Worm (Caenorhabditis elegans): ENCODE data around the gene mrps-18.C.

ce11 chrII:6733718-6734117, 2.3 kb upstream of the mrps-18.C start, which contains the start of gene T14B4.9:
- no peak for TF ChIP-seq ztf-11 (tag; optimal IDR thresholded peaks at IDR 0.05)
- TF ChIP-seq lsy-2 (tag; optimal IDR thresholded peaks at IDR 0.05), result no peak
- TF ChIP-seq T20F7.1 (GFP tag; optimal IDR thresholded peaks at IDR 0.05), result no peak

All from whole organism, L4 larva.